Worm (Caenorhabditis elegans) whole organism, L2 larva: ENCODE measurements around the gene efn-4.

Source experiments
- C34F6.9 ChIP-seq: fragments of 150-350 bp; optimal IDR thresholded peaks from 2 replicates; lab custom pipeline; 2014; ENCODE audit warnings: missing biosample characterization, missing genetic modification characterization
- F13H6.1 ChIP-seq: sonication (generic microtip); optimal IDR thresholded peaks from 2 replicates; lab custom pipeline; 2016; ENCODE audit warnings: missing genetic modification characterization, missing compliant biosample characterization
- R02D3.7 ChIP-seq: fragments of 150-350 bp; optimal IDR thresholded peaks from 2 replicates; lab custom pipeline; 2014; ENCODE audit warnings: missing biosample characterization, missing genetic modification characterization
- Y55F3AM.14 ChIP-seq: fragments of 200-800 bp; sonication (Bioruptor generic); optimal IDR thresholded peaks from 2 replicates; lab custom pipeline; 2018; ENCODE audit warnings: mild to moderate bottlenecking, missing genetic modification characterization, missing compliant biosample characterization
- alr-1 ChIP-seq: fragments of 150-350 bp; optimal IDR thresholded peaks from 2 replicates; lab custom pipeline; 2014; ENCODE audit warnings: missing biosample characterization, missing genetic modification characterization
- ama-1 ChIP-seq: fragments of 150-350 bp; optimal IDR thresholded peaks from 2 replicates; lab custom pipeline; 2018; ENCODE audit warnings: inconsistent platforms
- blmp-1 ChIP-seq: sonication (generic microtip); optimal IDR thresholded peaks from 2 replicates; lab custom pipeline; 2017; ENCODE audit warnings: missing genetic modification characterization, mild to moderate bottlenecking, missing compliant biosample characterization, antibody characterized with exemption, moderate library complexity; ENCODE audit not compliant: insufficient read depth
- ceh-16 ChIP-seq: fragments of 150-350 bp; optimal IDR thresholded peaks from 2 replicates; lab custom pipeline; 2014; ENCODE audit warnings: missing biosample characterization, missing genetic modification characterization
- crh-2 ChIP-seq: sonication (generic microtip); optimal IDR thresholded peaks from 2 replicates; lab custom pipeline; 2017; ENCODE audit warnings: missing biosample characterization, missing genetic modification characterization
- egl-27 ChIP-seq: sonication (generic microtip); optimal IDR thresholded peaks from 3 replicates; lab custom pipeline; 2017; ENCODE audit warnings: missing biosample characterization, missing genetic modification reagents, missing genetic modification characterization
- elt-1 ChIP-seq: fragments of 150-350 bp; optimal IDR thresholded peaks from 2 replicates; lab custom pipeline; 2014; ENCODE audit warnings: missing biosample characterization, missing genetic modification characterization
- elt-3 ChIP-seq: sonication (generic microtip); optimal IDR thresholded peaks from 2 replicates; lab custom pipeline; 2017; ENCODE audit warnings: missing biosample characterization, missing genetic modification characterization
- fos-1 ChIP-seq: fragments of 150-350 bp; optimal IDR thresholded peaks from 2 replicates; lab custom pipeline; 2014; ENCODE audit warnings: missing biosample characterization, missing genetic modification characterization
- gmeb-1 ChIP-seq: fragments of 150-350 bp; optimal IDR thresholded peaks from 2 replicates; lab custom pipeline; 2014; ENCODE audit warnings: missing biosample characterization, missing genetic modification characterization
- lin-11 ChIP-seq: fragments of 150-350 bp; sonication (generic microtip); optimal IDR thresholded peaks from 2 replicates; lab custom pipeline; 2014; ENCODE audit warnings: missing biosample characterization, missing genetic modification characterization, inconsistent platforms, mixed read lengths
- lin-13 ChIP-seq: fragments of 150-350 bp; optimal IDR thresholded peaks from 2 replicates; lab custom pipeline; 2014; ENCODE audit warnings: missing biosample characterization, missing genetic modification reagents, missing genetic modification characterization
- lsy-2 ChIP-seq, 2 experiments: fragments of 150-350 bp in 1 of 2; sonication (generic microtip) in 1 of 2; optimal IDR thresholded peaks; 2 replicates each; lab custom pipeline; 2014 to 2017; ENCODE audit warnings: missing biosample characterization in 2 of 2, missing genetic modification characterization in 2 of 2
- mab-5 ChIP-seq: fragments of 150-350 bp; optimal IDR thresholded peaks from 2 replicates; lab custom pipeline; 2014; ENCODE audit warnings: missing biosample characterization, missing genetic modification characterization
- mbf-1 ChIP-seq: sonication (generic microtip); optimal IDR thresholded peaks from 2 replicates; lab custom pipeline; 2017; ENCODE audit warnings: missing biosample characterization, missing genetic modification characterization
- mdl-1 ChIP-seq, 2 experiments: fragments of 150-350 bp in 1 of 2; sonication (generic microtip) in 1 of 2; optimal IDR thresholded peaks; 2 replicates each; lab custom pipeline; 2017; ENCODE audit warnings: missing biosample characterization in 2 of 2, missing genetic modification characterization in 2 of 2
- nhr-10 ChIP-seq: sonication (generic microtip); optimal IDR thresholded peaks from 2 replicates; lab custom pipeline; 2017; ENCODE audit warnings: missing biosample characterization, missing genetic modification characterization
- nhr-11 ChIP-seq: fragments of 150-350 bp; optimal IDR thresholded peaks from 2 replicates; lab custom pipeline; 2014; ENCODE audit warnings: missing biosample characterization, missing genetic modification characterization
- nhr-129 ChIP-seq: fragments of 150-350 bp; optimal IDR thresholded peaks from 2 replicates; lab custom pipeline; 2014; ENCODE audit warnings: missing biosample characterization, missing genetic modification characterization
- nhr-21 ChIP-seq: fragments of 150-350 bp; optimal IDR thresholded peaks from 2 replicates; lab custom pipeline; 2014; ENCODE audit warnings: missing biosample characterization, missing genetic modification characterization
- nhr-23 ChIP-seq: fragments of 150-350 bp; optimal IDR thresholded peaks from 2 replicates; lab custom pipeline; 2014; ENCODE audit warnings: missing biosample characterization, missing genetic modification reagents, missing genetic modification characterization
- nhr-25 ChIP-seq: fragments of 150-350 bp; sonication (generic microtip); optimal IDR thresholded peaks from 3 replicates; lab custom pipeline; 2014; ENCODE audit warnings: missing biosample characterization, missing genetic modification characterization
- nhr-6 ChIP-seq: fragments of 150-350 bp; optimal IDR thresholded peaks from 2 replicates; lab custom pipeline; 2014; ENCODE audit warnings: missing biosample characterization, missing genetic modification characterization
- nhr-77 ChIP-seq: fragments of 150-350 bp; optimal IDR thresholded peaks from 2 replicates; lab custom pipeline; 2014; ENCODE audit warnings: missing biosample characterization, missing genetic modification characterization
- peb-1 ChIP-seq: fragments of 150-350 bp; optimal IDR thresholded peaks from 2 replicates; lab custom pipeline; 2014; ENCODE audit warnings: missing biosample characterization, missing genetic modification characterization
- sem-4 ChIP-seq: fragments of 150-350 bp; optimal IDR thresholded peaks from 2 replicates; lab custom pipeline; 2014; ENCODE audit warnings: missing biosample characterization, missing genetic modification reagents, missing genetic modification characterization
- sma-3 ChIP-seq: sonication (generic microtip); optimal IDR thresholded peaks from 2 replicates; lab custom pipeline; 2016; ENCODE audit warnings: missing genetic modification reagents, missing genetic modification characterization, missing compliant biosample characterization
- sma-9 ChIP-seq, 2 experiments: fragments of 150-350 bp in 1 of 2; sonication (generic microtip) in 1 of 2; optimal IDR thresholded peaks; 2 replicates each; lab custom pipeline; 2014 to 2016; ENCODE audit warnings: missing genetic modification characterization in 2 of 2, mild to moderate bottlenecking in 1 of 2, missing biosample characterization in 1 of 2, missing compliant biosample characterization in 1 of 2, missing genetic modification reagents in 1 of 2, moderate library complexity in 1 of 2
- snpc-4 ChIP-seq: fragments of 150-350 bp; optimal IDR thresholded peaks from 2 replicates; lab custom pipeline; 2014; ENCODE audit warnings: missing biosample characterization, missing genetic modification characterization
- unc-39 ChIP-seq: fragments of 150-350 bp; optimal IDR thresholded peaks from 2 replicates; lab custom pipeline; 2014; ENCODE audit warnings: missing biosample characterization, missing genetic modification characterization
- unc-55 ChIP-seq: fragments of 150-350 bp; sonication (generic microtip); optimal IDR thresholded peaks from 3 replicates; lab custom pipeline; 2014; ENCODE audit warnings: missing biosample characterization, missing genetic modification reagents, missing genetic modification characterization
- unc-62 ChIP-seq: fragments of 150-350 bp; optimal IDR thresholded peaks from 2 replicates; lab custom pipeline; 2014; ENCODE audit warnings: missing biosample characterization, missing genetic modification reagents, missing genetic modification characterization
- zag-1 ChIP-seq: fragments of 150-350 bp; optimal IDR thresholded peaks from 2 replicates; lab custom pipeline; 2014; ENCODE audit warnings: missing biosample characterization, missing genetic modification characterization
- ztf-1 ChIP-seq: fragments of 200-800 bp; sonication (Bioruptor generic); conservative IDR thresholded peaks from 2 replicates; pipeline ENCODE4 v1.3.6; 2022; ENCODE audit warnings: missing genetic modification characterization, missing compliant biosample characterization
- ztf-11 ChIP-seq: sonication (generic microtip); optimal IDR thresholded peaks from 2 replicates; lab custom pipeline; 2017; ENCODE audit warnings: missing biosample characterization, missing genetic modification characterization
- ztf-4 ChIP-seq: fragments of 150-350 bp; optimal IDR thresholded peaks from 2 replicates; lab custom pipeline; 2014; ENCODE audit warnings: missing biosample characterization, missing genetic modification characterization

efn-4 gene

DNA sequence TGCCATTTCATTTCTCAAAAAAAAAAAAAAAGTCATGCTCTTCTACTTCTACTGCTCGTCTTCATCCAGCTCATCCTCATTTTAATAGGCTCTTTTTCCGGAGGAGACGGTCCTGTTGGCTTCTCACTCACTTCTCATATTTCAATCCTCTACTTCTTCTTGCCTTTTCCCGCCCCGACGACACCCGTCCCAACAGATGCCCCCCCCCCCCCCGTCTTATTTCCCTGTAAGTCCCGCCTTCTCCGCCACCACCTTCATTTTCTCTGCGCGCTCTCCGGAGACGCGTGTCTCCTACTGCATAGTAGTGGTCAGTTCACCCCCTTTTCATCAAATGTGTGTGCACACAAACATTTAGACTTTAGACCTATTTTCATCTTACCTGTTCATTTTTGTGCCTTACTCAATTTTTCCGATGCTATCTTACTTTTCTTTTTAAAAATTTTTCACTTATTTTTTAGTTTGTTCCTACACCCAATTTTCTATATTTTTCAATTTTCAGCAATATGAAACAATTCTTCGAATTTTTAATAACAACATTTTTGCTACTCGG lies at the start of gene efn-4:
efn-4 (plus strand) TSS at position 500 of the 550 bp plus-strand sequence.
- TF ChIP-seq snpc-4 (tag; lab: Kevin White, UChicago): no peak
- no peak for TF ChIP-seq elt-3 (tag; lab: Kevin White, UChicago)
- no peak for TF ChIP-seq nhr-10
- TF ChIP-seq unc-62: no peak
- no peak for TF ChIP-seq peb-1 (tag; lab: Kevin White, UChicago)
- no peak for TF ChIP-seq zag-1 (tag; lab: Kevin White, UChicago)
- TF ChIP-seq ceh-16: no peak
- no peak for TF ChIP-seq ztf-1
- TF ChIP-seq Y55F3AM.14: no peak
- TF ChIP-seq ama-1 (lab: Kevin White, UChicago): no peak
- TF ChIP-seq blmp-1 (tag; lab: Kevin White, UChicago): no peak
- TF ChIP-seq F13H6.1 (tag; lab: Kevin White, UChicago): no peak

DNA sequence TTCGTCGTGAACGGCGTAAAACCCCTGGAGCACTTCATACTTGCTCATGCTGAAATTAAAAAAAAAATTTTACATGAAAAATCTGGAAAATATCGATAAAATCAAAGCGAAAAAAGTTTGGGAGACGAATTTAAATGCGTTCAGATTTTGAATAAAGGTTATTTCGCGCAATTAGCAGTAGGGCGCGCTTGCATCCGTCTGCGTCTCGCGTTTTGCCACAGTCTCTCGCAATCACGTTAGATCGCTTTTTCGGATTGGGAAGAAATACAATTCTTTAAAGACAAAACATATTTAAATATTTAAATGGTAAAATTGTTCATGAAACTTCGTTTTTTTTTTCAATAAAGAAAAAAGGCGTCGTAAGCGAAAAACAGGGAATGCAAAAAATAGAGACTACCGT lies 39.6 kb upstream of the efn-4 start, which contains the start of gene pig-1:
pig-1 (minus strand) TSS at position 49 of the 400 bp plus-strand sequence.
- peak; percentile 15 for TF ChIP-seq ceh-16
- TF ChIP-seq mbf-1 (tag; lab: Kevin White, UChicago): no peak
- peak; percentile 50 for TF ChIP-seq lin-11
- no peak for TF ChIP-seq ztf-11 (tag; lab: Kevin White, UChicago)
- no peak for TF ChIP-seq zag-1 (tag; lab: Kevin White, UChicago)
- peak; percentile 24 to 86 for TF ChIP-seq lsy-2 (tag; optimal IDR thresholded peaks at IDR 0.05; lab: Kevin White, UChicago)
- TF ChIP-seq crh-2 (tag; lab: Kevin White, UChicago): peak; percentile 65
- peak; percentile 27 for TF ChIP-seq nhr-129 (tag; lab: Kevin White, UChicago)
- peak; percentile 61 for TF ChIP-seq sma-9 (GFP tag; optimal IDR thresholded peaks at IDR 0.05; lab: Kevin White, UChicago)
- no peak for TF ChIP-seq sma-9 (tag; optimal IDR thresholded peaks at IDR 0.05; lab: Kevin White, UChicago)
- TF ChIP-seq nhr-21 (tag; lab: Kevin White, UChicago): peak; percentile 53
- peak; percentile 71 for TF ChIP-seq unc-55 (GFP tag; lab: Kevin White, UChicago)
- TF ChIP-seq mab-5 (tag; lab: Kevin White, UChicago): peak; percentile 14
- TF ChIP-seq mdl-1 (tag; optimal IDR thresholded peaks at IDR 0.05; lab: Kevin White, UChicago): peak in 1 of 2 experiments; percentile 52
- no peak for TF ChIP-seq nhr-77 (tag; lab: Kevin White, UChicago)
- TF ChIP-seq gmeb-1 (tag; lab: Kevin White, UChicago): peak; percentile 90
- peak; percentile 30 for TF ChIP-seq egl-27 (tag; lab: Kevin White, UChicago)
- no peak for TF ChIP-seq nhr-23 (tag; lab: Kevin White, UChicago)
- TF ChIP-seq C34F6.9 (tag; lab: Kevin White, UChicago): peak; percentile 74
- no peak for TF ChIP-seq ztf-1
- peak; percentile 28 for TF ChIP-seq sem-4
- peak; percentile 57 for TF ChIP-seq sma-3 (GFP tag; lab: Kevin White, UChicago)

DNA sequence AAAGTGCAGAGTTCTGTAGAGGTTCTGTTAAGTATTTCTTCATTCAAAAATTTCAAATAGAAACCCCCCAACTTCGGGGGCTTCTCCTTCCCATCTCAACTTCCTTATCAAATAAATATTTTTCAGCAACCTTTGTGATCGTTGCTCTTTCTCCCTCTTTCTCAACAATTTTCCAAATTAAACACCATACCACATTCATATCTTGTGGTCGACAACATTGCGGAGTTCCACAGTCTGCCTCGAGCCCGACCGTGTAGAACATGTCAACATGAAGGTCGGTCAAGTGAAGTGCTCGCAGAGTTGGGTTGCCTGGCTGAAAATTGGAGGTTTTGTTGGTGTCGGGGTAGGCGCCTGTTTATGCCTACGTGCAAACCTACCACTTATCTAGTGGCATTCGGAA lies 36.5 kb upstream of the efn-4 start:
- TF ChIP-seq ztf-1 (no peak), snpc-4 (tag; lab: Kevin White, UChicago) (no peak), alr-1 (tag; lab: Kevin White, UChicago) (no peak), ztf-4 (no peak)

DNA sequence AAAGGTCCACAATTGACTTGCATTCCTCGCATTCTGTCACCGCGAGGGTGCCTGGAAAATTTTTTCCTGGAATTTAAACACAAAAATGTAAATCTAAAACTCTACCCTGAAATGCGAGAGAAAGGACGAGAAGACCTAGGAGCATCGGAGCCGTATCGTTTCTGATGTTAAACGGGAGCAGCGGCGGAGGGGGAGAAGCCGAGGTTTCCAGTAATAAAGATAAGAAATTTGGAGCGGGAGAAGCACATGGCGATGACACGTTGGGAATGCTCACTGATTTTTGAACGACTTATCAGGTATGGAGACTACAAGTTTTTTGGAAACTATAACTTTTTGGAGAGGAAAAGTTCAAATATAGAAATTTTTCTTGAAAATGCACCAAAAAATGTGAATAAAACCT lies 35.4 kb upstream of the efn-4 start, which contains the start of gene asm-3:
asm-3 (minus strand) TSS at position 215 of the 400 bp plus-strand sequence.
- no peak for TF ChIP-seq elt-1 (tag; lab: Kevin White, UChicago)
- TF ChIP-seq fos-1 (tag; lab: Kevin White, UChicago): peak; percentile 59

DNA sequence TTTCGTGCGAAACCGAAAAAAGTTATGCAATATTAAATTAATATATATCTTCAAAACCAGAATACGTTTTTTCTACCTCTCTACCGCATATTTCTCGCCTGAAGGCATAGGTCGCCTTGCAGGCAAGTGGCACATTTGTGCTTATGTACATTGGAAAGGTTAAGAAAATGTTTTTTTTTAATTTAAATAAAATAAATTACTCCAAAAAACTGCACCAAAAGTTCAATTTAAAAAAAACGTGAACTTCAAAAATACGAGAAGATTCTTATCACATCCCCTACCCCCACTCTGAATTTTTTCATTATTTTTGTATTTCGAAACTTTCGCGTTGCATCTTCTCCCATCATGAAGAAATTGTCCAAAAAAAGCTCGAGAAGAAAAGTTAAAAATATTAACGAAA lies 34.7 kb upstream of the efn-4 start, which contains the start of gene W03G1.2:
W03G1.2 (plus strand) TSS at position 301 of the 400 bp plus-strand sequence.
- TF ChIP-seq unc-39 (tag; lab: Kevin White, UChicago): no peak
- TF ChIP-seq sma-3 (GFP tag; lab: Kevin White, UChicago): no peak
- TF ChIP-seq elt-3 (tag; lab: Kevin White, UChicago): no peak
- TF ChIP-seq lin-11: no peak
- no peak for TF ChIP-seq lin-13 (GFP tag; lab: Kevin White, UChicago)
- TF ChIP-seq nhr-23 (tag; lab: Kevin White, UChicago): no peak
- TF ChIP-seq nhr-6 (tag; lab: Kevin White, UChicago): no peak
- TF ChIP-seq nhr-11 (tag; lab: Kevin White, UChicago): no peak
- no peak for TF ChIP-seq unc-55 (GFP tag; lab: Kevin White, UChicago)
- no peak for TF ChIP-seq alr-1 (tag; lab: Kevin White, UChicago)
- no peak for TF ChIP-seq nhr-77 (tag; lab: Kevin White, UChicago)
- no peak for TF ChIP-seq nhr-25
- no peak for TF ChIP-seq ama-1 (lab: Kevin White, UChicago)
- no peak for TF ChIP-seq R02D3.7 (tag; lab: Kevin White, UChicago)
- TF ChIP-seq, all 48 proteins: peak for 0
